Fruit fly (Drosophila melanogaster): Measurements from ENCODE around the gene atms.

DNA sequence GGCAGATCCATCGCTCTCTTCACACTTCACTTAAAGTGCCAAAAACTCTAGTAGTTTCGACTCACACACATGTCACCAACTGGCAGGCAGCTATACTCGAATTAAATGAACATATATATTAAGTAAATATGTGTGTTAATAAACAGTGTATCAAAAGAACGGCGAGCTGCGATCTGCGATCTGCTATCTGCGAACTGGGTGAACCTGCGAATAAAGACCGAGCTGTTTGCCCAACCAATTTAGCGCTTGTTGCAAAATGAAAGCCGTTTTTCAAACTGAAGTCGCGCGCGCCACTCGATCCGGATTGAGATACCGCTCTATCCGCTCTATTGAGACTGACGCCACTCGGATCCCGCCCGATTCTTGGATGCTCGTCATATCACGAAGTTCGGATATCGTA lies 23.3 kb downstream of the atms start, which contains the start of gene CG44098:
- TF ChIP-seq Sox102F (GFP tag; optimal IDR thresholded peaks at IDR 0.05) (no peak), Sry-β (GFP tag; optimal IDR thresholded peaks at IDR 0.05) (no peak), bcd (GFP tag; optimal IDR thresholded peaks at IDR 0.05) (no peak), row (GFP tag; IDR thresholded peaks at IDR 0.05) (no peak), br (optimal IDR thresholded peaks at IDR 0.05) (no peak), Bgb (GFP tag; IDR thresholded peaks at IDR 0.05; ENCODE audit: partially characterized antibody) (no peak)
